Fruit fly (Drosophila melanogaster): ENCODE results near the gene CG42467.

Gene CG42467

DNA sequence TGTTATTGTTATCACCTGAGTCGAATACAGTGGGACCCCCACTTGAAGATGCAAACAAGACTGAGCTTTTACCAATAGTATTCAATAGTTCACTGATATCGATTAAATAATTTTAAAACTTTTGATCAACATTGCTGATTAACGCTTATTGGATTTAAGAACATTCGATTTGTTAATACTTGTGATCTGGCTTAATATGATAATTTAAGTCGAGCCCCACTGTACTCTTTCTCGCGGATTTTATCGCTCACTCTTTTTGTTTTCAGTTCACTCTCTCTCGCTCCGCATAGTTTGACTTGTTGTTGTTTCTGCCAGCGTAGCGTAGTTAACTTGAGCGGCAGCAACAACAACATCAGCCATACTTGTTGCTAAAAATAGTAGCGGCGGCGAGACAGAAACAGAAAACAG lies 45.4 kb upstream of the CG42467 start (continued):
- TF ChIP-seq CG30431 (GFP tag; optimal IDR thresholded peaks at IDR 0.05) (peak; percentile 97), CG9609 (GFP tag; optimal IDR thresholded peaks at IDR 0.05) (peak; percentile 97), Ada2b (GFP tag; IDR thresholded peaks at IDR 0.05) (peak; percentile 98), nerfin-1 (tag; optimal IDR thresholded peaks at IDR 0.05) (peak; percentile 98), dmrt99B (tag; optimal IDR thresholded peaks at IDR 0.05) (peak; percentile 99), gem (tag; optimal IDR thresholded peaks at IDR 0.05) (peak; percentile 99), da (GFP tag; optimal IDR thresholded peaks at IDR 0.05) (peak; percentile 92), dm (GFP tag; optimal IDR thresholded peaks at IDR 0.05) (peak; percentile 96), Jarid2 (GFP tag; optimal IDR thresholded peaks at IDR 0.05) (peak; percentile 88), Fer2 (tag; optimal IDR thresholded peaks at IDR 0.05) (peak; percentile 97), CG8944 (GFP tag; optimal IDR thresholded peaks at IDR 0.05) (peak; percentile 97), CG2116 (GFP tag; optimal IDR thresholded peaks at IDR 0.05) (peak; percentile 86), CG31388 (GFP tag; optimal IDR thresholded peaks at IDR 0.05) (peak; percentile 94), CG34376 (GFP tag; optimal IDR thresholded peaks at IDR 0.05) (peak; percentile 99), ttk (GFP tag; IDR thresholded peaks at IDR 0.05) (peak; percentile 97), Ravus (GFP tag; IDR thresholded peaks at IDR 0.05) (peak; percentile 94), CG17385 (GFP tag; optimal IDR thresholded peaks at IDR 0.05) (peak; percentile 97), Dfd (GFP tag; optimal IDR thresholded peaks at IDR 0.05) (no peak), Myb (GFP tag; optimal IDR thresholded peaks at IDR 0.05) (peak; percentile 91), gro (GFP tag; optimal IDR thresholded peaks at IDR 0.05) (peak; percentile 98), bab2 (GFP tag; optimal IDR thresholded peaks at IDR 0.05) (peak; percentile 98), CG12236 (GFP tag; optimal IDR thresholded peaks at IDR 0.05) (peak; percentile 97), ap (GFP tag; IDR thresholded peaks at IDR 0.05) (peak; percentile 96), Hmr (GFP tag; optimal IDR thresholded peaks at IDR 0.05) (peak; percentile 98), CG9437 (GFP tag; optimal IDR thresholded peaks at IDR 0.05) (peak; percentile 93), ara (GFP tag; IDR thresholded peaks at IDR 0.05) (peak; percentile 97), CG8388 (GFP tag; optimal IDR thresholded peaks at IDR 0.05) (peak; percentile 99), HLH54F (GFP tag; optimal IDR thresholded peaks at IDR 0.05) (peak; percentile 97), CG1602 (GFP tag; optimal IDR thresholded peaks at IDR 0.05) (peak; percentile 96), Antp (GFP tag; optimal IDR thresholded peaks at IDR 0.05) (peak; percentile 98), Gug (GFP tag; IDR thresholded peaks at IDR 0.05) (peak; percentile 97), HLH4C (GFP tag; IDR thresholded peaks at IDR 0.05; ENCODE audit: partially characterized antibody) (no peak), ftz-f1 (GFP tag; optimal IDR thresholded peaks at IDR 0.05) (peak; percentile 79), dmrt11E (tag; optimal IDR thresholded peaks at IDR 0.05) (peak; percentile 97), Ets97D (GFP tag; optimal IDR thresholded peaks at IDR 0.05) (peak; percentile 87), NC2α (GFP tag; optimal IDR thresholded peaks at IDR 0.05) (peak; percentile 96), Meics (GFP tag; optimal IDR thresholded peaks at IDR 0.05) (peak; percentile 98), CG16863 (GFP tag; optimal IDR thresholded peaks at IDR 0.05) (peak; percentile 98), Oli (tag; optimal IDR thresholded peaks at IDR 0.05) (peak; percentile 99), CG14860 (GFP tag; IDR thresholded peaks at IDR 0.05; ENCODE audit: partially characterized antibody) (no peak), CG8765 (GFP tag; IDR thresholded peaks at IDR 0.05) (peak; percentile 95), z (GFP tag; IDR thresholded peaks at IDR 0.05) (peak; percentile 65), bigmax (GFP tag; optimal IDR thresholded peaks at IDR 0.05) (peak; percentile 77), Dref (GFP tag; IDR thresholded peaks at IDR 0.05) (peak; percentile 38; the same call in 1 of the 2 replicates), CG17328 (GFP tag; IDR thresholded peaks at IDR 0.05) (peak; percentile 97), knrl (GFP tag; IDR thresholded peaks at IDR 0.05; ENCODE audit: partially characterized antibody) (no peak), onecut (GFP tag; IDR thresholded peaks at IDR 0.05) (peak; percentile 96), pan (optimal IDR thresholded peaks at IDR 0.05) (no peak), pan (GFP tag; optimal IDR thresholded peaks at IDR 0.05 in 1 of 2, IDR thresholded peaks at IDR 0.05 in 1 of 2) (peak in 1 of 2 experiments; percentile 98), gcm2 (GFP tag; optimal IDR thresholded peaks at IDR 0.05) (peak; percentile 96), CG1647 (GFP tag; optimal IDR thresholded peaks at IDR 0.05) (peak; percentile 96), E2f2 (GFP tag; IDR thresholded peaks at IDR 0.05) (peak; percentile 87)

Data from whole organism, embryonic.